Fruit fly (Drosophila melanogaster) S2 (cell line): ENCODE results near the gene CG15570.

Experiments
- CG8478 ChIP-seq: fragments of >200 bp; optimal IDR thresholded peaks from 2 replicates; lab custom pipeline; 2018
- CTCF ChIP-seq, 2 experiments: fragments of >200 bp; optimal IDR thresholded peaks; 2 replicates each; lab custom pipeline; 2018

- TF ChIP-seq CG8478 (lab: Kevin White, UChicago) (no peak), CTCF (optimal IDR thresholded peaks at IDR 0.05; lab: Kevin White, UChicago) (no peak)
These were observed 24.8 kb downstream of the CG15570 start, which contains the start of gene Femcoat for dm6 chrX:4242726-4243125.
